Worm (Caenorhabditis elegans) whole organism, young adult: ENCODE results near the gene fipr-29.

Experiments used
- F57A8.1 ChIP-seq: fragments of 200-800 bp; sonication (Bioruptor generic); optimal IDR thresholded peaks from 2 replicates; lab custom pipeline; 2018; ENCODE audit warnings: mild to moderate bottlenecking, missing genetic modification characterization, moderate library complexity, missing compliant biosample characterization
- K12H6.12 ChIP-seq: fragments of 200-800 bp; sonication (Bioruptor generic); optimal IDR thresholded peaks from 2 replicates; lab custom pipeline; 2018; ENCODE audit warnings: mild to moderate bottlenecking, missing genetic modification characterization, missing compliant biosample characterization
- Y53F4B.3 ChIP-seq: fragments of 200-800 bp; sonication (Bioruptor generic); IDR thresholded peaks from 2 replicates; pipeline ENCODE4 v1.3.6; 2022; ENCODE audit warnings: missing genetic modification reagents, missing genetic modification characterization, missing compliant biosample characterization
- Y53G8AR.9 ChIP-seq: fragments of 200-800 bp; sonication (Bioruptor generic); conservative IDR thresholded peaks from 2 replicates; pipeline ENCODE4 v1.3.6; 2022; ENCODE audit warnings: missing genetic modification reagents, missing genetic modification characterization, missing compliant biosample characterization
- ama-1 ChIP-seq, 3 experiments: fragments of 150-350 bp in 1 of 3; sonication (generic microtip) in 2 of 3; optimal IDR thresholded peaks; 2 replicates each; lab custom pipeline; 2014 to 2018; ENCODE audit warnings: missing biosample characterization in 2 of 3, missing genetic modification characterization in 2 of 3, missing genetic modification reagents in 2 of 3
- aptf-3 ChIP-seq: fragments of 200-800 bp; sonication (Bioruptor generic); IDR thresholded peaks from 2 replicates; pipeline ENCODE4 v1.3.6; 2022; ENCODE audit warnings: missing genetic modification characterization, missing compliant biosample characterization
- athp-1 ChIP-seq: sonication (generic microtip); optimal IDR thresholded peaks from 2 replicates; lab custom pipeline; 2017; ENCODE audit warnings: mild to moderate bottlenecking, missing genetic modification characterization, missing compliant biosample characterization
- ceh-58 ChIP-seq: fragments of 200-800 bp; sonication (Bioruptor generic); IDR thresholded peaks from 2 replicates; pipeline ENCODE4 v1.3.6; 2022; ENCODE audit warnings: missing genetic modification characterization, missing compliant biosample characterization
- chd-7 ChIP-seq: sonication (generic microtip); optimal IDR thresholded peaks from 2 replicates; lab custom pipeline; 2016; ENCODE audit warnings: mild to moderate bottlenecking, missing genetic modification characterization, moderate library complexity, missing compliant biosample characterization
- dpff-1 ChIP-seq: sonication (generic microtip); optimal IDR thresholded peaks from 2 replicates; lab custom pipeline; 2017; ENCODE audit warnings: mild to moderate bottlenecking, missing genetic modification characterization, missing compliant biosample characterization
- egl-18 ChIP-seq: fragments of 200-800 bp; sonication (Bioruptor generic); IDR thresholded peaks from 2 replicates; pipeline ENCODE4 v1.3.6; 2022; ENCODE audit warnings: missing genetic modification reagents, missing genetic modification characterization, missing compliant biosample characterization
- pha-4 ChIP-seq: fragments of 150-350 bp; sonication (generic microtip); optimal IDR thresholded peaks from 2 replicates; lab custom pipeline; 2014; ENCODE audit warnings: missing biosample characterization, missing genetic modification reagents, missing genetic modification characterization

DNA sequence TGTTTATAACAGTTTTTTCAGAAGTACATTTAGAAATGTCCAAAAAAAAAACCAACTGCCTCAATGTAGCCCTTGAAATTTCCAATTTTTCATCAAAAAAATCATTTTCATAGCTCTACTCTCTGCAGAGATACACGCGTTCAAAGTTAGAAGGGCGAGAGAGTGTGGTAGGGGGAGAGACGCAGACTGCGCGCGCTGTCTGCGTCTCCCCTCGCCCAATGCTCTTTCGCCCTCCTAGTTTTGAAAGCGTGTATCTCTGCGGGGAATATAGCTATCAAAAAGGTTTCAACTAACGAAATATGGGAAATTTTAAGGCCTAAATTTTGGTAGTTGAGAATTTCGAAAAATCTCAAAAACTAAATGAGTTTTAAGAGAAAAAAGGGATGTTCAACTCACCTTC is 3.4 kb upstream of the fipr-29 start:
- TF ChIP-seq ama-1 (optimal IDR thresholded peaks at IDR 0.05; lab: Kevin White, UChicago) (no peak), ama-1 (GFP tag; optimal IDR thresholded peaks at IDR 0.05; lab: Kevin White, UChicago) (no peak), pha-4 (tag; lab: Kevin White, UChicago) (no peak), F57A8.1 (GFP tag; lab: Kevin White, UChicago) (no peak), K12H6.12 (no peak), aptf-3 (GFP tag; lab: Robert Waterston, UW) (no peak), Y53F4B.3 (GFP tag; lab: Robert Waterston, UW) (no peak), dpff-1 (tag; lab: Kevin White, UChicago) (no peak), ceh-58 (no peak), Y53G8AR.9 (no peak), chd-7 (no peak), athp-1 (tag; lab: Kevin White, UChicago) (no peak), egl-18 (no peak)
